Worm (Caenorhabditis elegans): Measurements from ENCODE around the gene ZK105.13.

ZK105.13 gene

ce11 chrV:7733240-7733765 is 20.3 kb upstream of the ZK105.13 start:
- no peak for TF ChIP-seq ztf-11 (tag; optimal IDR thresholded peaks at IDR 0.05)
- no peak for TF ChIP-seq sptf-1 (tag; optimal IDR thresholded peaks at IDR 0.05)
- TF ChIP-seq blmp-1 (tag; optimal IDR thresholded peaks at IDR 0.05) = no peak
- no peak for TF ChIP-seq bed-3 (GFP tag; optimal IDR thresholded peaks at IDR 0.05)
- no peak for TF ChIP-seq unc-39 (tag; optimal IDR thresholded peaks at IDR 0.05)
- TF ChIP-seq ham-2 (GFP tag; optimal IDR thresholded peaks at IDR 0.05) = no peak
- no peak for TF ChIP-seq mls-2 (tag; optimal IDR thresholded peaks at IDR 0.05)
- no peak for TF ChIP-seq snpc-4 (tag; optimal IDR thresholded peaks at IDR 0.05)

- peak; percentile 5 for TF ChIP-seq drap-1 (GFP tag; optimal IDR thresholded peaks at IDR 0.05)
- no peak for TF ChIP-seq elt-3 (tag; optimal IDR thresholded peaks at IDR 0.05)
- TF ChIP-seq mls-2 (tag; optimal IDR thresholded peaks at IDR 0.05) = peak; percentile 39
- TF ChIP-seq ceh-83 (GFP tag; optimal IDR thresholded peaks at IDR 0.05) = peak; percentile 21
- peak; percentile 34 for TF ChIP-seq sptf-1 (tag; optimal IDR thresholded peaks at IDR 0.05)
Measured at ce11 chrV:7730488-7730887, 17.5 kb upstream of the ZK105.13 start.

DNA sequence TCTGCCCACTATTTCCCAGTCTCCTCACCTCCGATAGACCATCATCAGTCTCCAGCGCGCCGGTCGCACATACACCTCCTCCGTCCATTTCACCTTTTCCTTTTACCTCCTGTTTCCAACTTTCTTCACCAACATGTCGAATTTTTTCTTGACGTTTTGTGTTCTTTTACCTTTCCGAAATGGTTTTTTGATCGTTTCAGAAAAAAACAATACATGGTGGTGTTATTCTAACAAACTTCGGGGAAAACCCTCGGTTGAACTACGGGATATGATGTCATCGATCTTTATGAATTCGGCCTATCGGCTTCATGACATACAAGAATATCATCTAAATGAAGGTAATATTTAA is 15.7 kb upstream of the ZK105.13 start, which contains the start of gene Y97E10C.1:
TSS of gene Y97E10C.1 (plus strand) at position 201 of the 349 bp plus-strand sequence.
- no peak for TF ChIP-seq ceh-83 (GFP tag; optimal IDR thresholded peaks at IDR 0.05)
- TF ChIP-seq M03D4.4 (tag; optimal IDR thresholded peaks at IDR 0.05) = no peak
- TF ChIP-seq nhr-12 (tag; optimal IDR thresholded peaks at IDR 0.05) = no peak
- TF ChIP-seq nhr-2 (tag; optimal IDR thresholded peaks at IDR 0.05) = no peak
- no peak for TF ChIP-seq mab-5 (tag; optimal IDR thresholded peaks at IDR 0.05)
- TF ChIP-seq mls-2 (tag; optimal IDR thresholded peaks at IDR 0.05) = no peak
- TF ChIP-seq drap-1 (GFP tag; optimal IDR thresholded peaks at IDR 0.05) = no peak
- TF ChIP-seq nhr-28 (tag; optimal IDR thresholded peaks at IDR 0.05) = no peak
- no peak for TF ChIP-seq unc-62 (GFP tag; optimal IDR thresholded peaks at IDR 0.05)
- TF ChIP-seq ham-2 (GFP tag; optimal IDR thresholded peaks at IDR 0.05) = no peak

- TF ChIP-seq snpc-4 (tag; optimal IDR thresholded peaks at IDR 0.05) (no peak), sem-2 (GFP tag; optimal IDR thresholded peaks at IDR 0.05) (no peak), ztf-11 (tag; optimal IDR thresholded peaks at IDR 0.05) (no peak), hlh-1 (tag; optimal IDR thresholded peaks at IDR 0.05) (no peak), mep-1 (tag; optimal IDR thresholded peaks at IDR 0.05) (no peak), nhr-12 (tag; optimal IDR thresholded peaks at IDR 0.05) (no peak), mab-5 (tag; optimal IDR thresholded peaks at IDR 0.05) (peak; percentile 49), unc-39 (tag; optimal IDR thresholded peaks at IDR 0.05) (no peak), zip-8 (tag; optimal IDR thresholded peaks at IDR 0.05) (no peak), sptf-1 (tag; optimal IDR thresholded peaks at IDR 0.05) (peak; percentile 12), mls-2 (tag; optimal IDR thresholded peaks at IDR 0.05) (peak; percentile 58), nhr-76 (tag; optimal IDR thresholded peaks at IDR 0.05) (no peak), elt-1 (tag; optimal IDR thresholded peaks at IDR 0.05; ENCODE audit: borderline replicate concordance, insufficient read depth) (no peak), lsy-2 (tag; optimal IDR thresholded peaks at IDR 0.05) (peak; percentile 5), pha-4 (tag; optimal IDR thresholded peaks at IDR 0.05) (peak; percentile 16), blmp-1 (tag; optimal IDR thresholded peaks at IDR 0.05) (peak; percentile 50), ceh-39 (tag; optimal IDR thresholded peaks at IDR 0.05) (no peak), unc-120 (tag; optimal IDR thresholded peaks at IDR 0.05; ENCODE audit: poor library complexity, severe bottlenecking) (peak; percentile 97), elt-3 (tag; optimal IDR thresholded peaks at IDR 0.05) (no peak), ces-1 (GFP tag; optimal IDR thresholded peaks at IDR 0.05) (peak; percentile 93), unc-62 (GFP tag; optimal IDR thresholded peaks at IDR 0.05) (no peak), nhr-237 (tag; optimal IDR thresholded peaks at IDR 0.05) (no peak), bed-3 (GFP tag; optimal IDR thresholded peaks at IDR 0.05) (no peak), ceh-83 (GFP tag; optimal IDR thresholded peaks at IDR 0.05) (no peak), nhr-2 (tag; optimal IDR thresholded peaks at IDR 0.05) (no peak), ham-2 (GFP tag; optimal IDR thresholded peaks at IDR 0.05) (peak; percentile 64), tbx-8 (GFP tag; optimal IDR thresholded peaks at IDR 0.05) (no peak), lin-32 (GFP tag; optimal IDR thresholded peaks at IDR 0.05) (no peak), flh-1 (GFP tag; optimal IDR thresholded peaks at IDR 0.05) (no peak), lin-13 (tag; optimal IDR thresholded peaks at IDR 0.05) (no peak), nhr-28 (tag; optimal IDR thresholded peaks at IDR 0.05) (no peak), ceh-43 (GFP tag; optimal IDR thresholded peaks at IDR 0.05) (no peak), M03D4.4 (tag; optimal IDR thresholded peaks at IDR 0.05) (no peak), drap-1 (GFP tag; optimal IDR thresholded peaks at IDR 0.05) (no peak), cnd-1 (tag; optimal IDR thresholded peaks at IDR 0.05) (no peak)
Measured at ce11 chrV:7728003-7728678, 15.2 kb upstream of the ZK105.13 start.
